Fruit fly (Drosophila melanogaster) whole organism, embryonic: Measurements from ENCODE around the gene EloB.
A peak's percentile ranks its signal among the peaks of the same experiment; 100 is the strongest.

ENCODE experiments used
- ATbp ChIP-seq: fragments of 200-800 bp; sonication (Bioruptor generic); optimal IDR thresholded peaks from 2 replicates; lab custom pipeline; 2017; ENCODE audit warnings: missing biosample characterization, mild to moderate bottlenecking, missing genetic modification characterization, missing genetic modification reagents
- CG10431 ChIP-seq: fragments of 200-800 bp; sonication (Bioruptor generic); optimal IDR thresholded peaks from 3 replicates; lab custom pipeline; 2018; ENCODE audit warnings: missing biosample characterization, mild to moderate bottlenecking, missing genetic modification characterization
- CG10462 ChIP-seq: fragments of 200-800 bp; sonication (Bioruptor generic); optimal IDR thresholded peaks from 2 replicates; lab custom pipeline; 2016; ENCODE audit warnings: missing biosample characterization, missing genetic modification characterization
- CG10959 ChIP-seq: fragments of 200-800 bp; sonication (Bioruptor generic); IDR thresholded peaks from 2 replicates; pipeline ENCODE4 v1.3.6; 2022; ENCODE audit warnings: missing biosample characterization, missing genetic modification characterization
- CG1233 ChIP-seq: fragments of 200-800 bp; sonication (Bioruptor generic); optimal IDR thresholded peaks from 4 replicates; lab custom pipeline; 2018; ENCODE audit warnings: missing biosample characterization, mild to moderate bottlenecking, missing genetic modification characterization
- CG12769 ChIP-seq: fragments of 200-800 bp; sonication (Bioruptor generic); optimal IDR thresholded peaks from 2 replicates; lab custom pipeline; 2019; ENCODE audit warnings: missing biosample characterization, mild to moderate bottlenecking, missing genetic modification characterization, moderate library complexity
- CG17568 ChIP-seq: fragments of 200-800 bp; sonication (Bioruptor generic); optimal IDR thresholded peaks from 2 replicates; lab custom pipeline; 2018; ENCODE audit warnings: missing biosample characterization, mild to moderate bottlenecking, missing genetic modification characterization, moderate library complexity
- CG17912 ChIP-seq: fragments of 200-800 bp; sonication (Bioruptor generic); optimal IDR thresholded peaks from 2 replicates; lab custom pipeline; 2018; ENCODE audit warnings: missing biosample characterization, mild to moderate bottlenecking, missing genetic modification characterization
- CG2202 ChIP-seq: fragments of 200-800 bp; sonication (Bioruptor generic); optimal IDR thresholded peaks from 2 replicates; lab custom pipeline; 2018; ENCODE audit warnings: missing biosample characterization, mild to moderate bottlenecking, missing genetic modification characterization
- CG2678 ChIP-seq: fragments of 200-800 bp; sonication (Bioruptor generic); optimal IDR thresholded peaks from 3 replicates; lab custom pipeline; 2019; ENCODE audit warnings: missing biosample characterization, mild to moderate bottlenecking, missing genetic modification characterization, moderate library complexity
- CG2875 ChIP-seq: fragments of 200-800 bp; sonication (Bioruptor generic); optimal IDR thresholded peaks from 2 replicates; lab custom pipeline; 2017; ENCODE audit warnings: missing biosample characterization, mild to moderate bottlenecking, missing genetic modification characterization, missing genetic modification reagents
- CG33213 ChIP-seq: fragments of 200-800 bp; sonication (Bioruptor generic); optimal IDR thresholded peaks from 3 replicates; lab custom pipeline; 2016; ENCODE audit warnings: missing biosample characterization, missing genetic modification characterization
- CG33557 ChIP-seq: fragments of 200-800 bp; sonication (Bioruptor generic); optimal IDR thresholded peaks from 2 replicates; lab custom pipeline; 2019; ENCODE audit warnings: missing biosample characterization, mild to moderate bottlenecking, missing genetic modification characterization, moderate library complexity
- CG3407 ChIP-seq: fragments of 200-800 bp; sonication (Bioruptor generic); optimal IDR thresholded peaks from 2 replicates; lab custom pipeline; 2018; ENCODE audit warnings: missing biosample characterization, mild to moderate bottlenecking, missing genetic modification characterization
- CG4282 ChIP-seq: fragments of 200-800 bp; sonication (Bioruptor generic); optimal IDR thresholded peaks from 2 replicates; lab custom pipeline; 2016; ENCODE audit warnings: missing biosample characterization, missing genetic modification characterization
- CG4360 ChIP-seq: fragments of 200-800 bp; sonication (Bioruptor generic); IDR thresholded peaks from 2 replicates; pipeline ENCODE4 v1.3.6; 2022; ENCODE audit warnings: missing biosample characterization, missing genetic modification characterization
- CG4707 ChIP-seq: fragments of 200-800 bp; sonication (Bioruptor generic); optimal IDR thresholded peaks from 2 replicates; lab custom pipeline; 2018; ENCODE audit warnings: missing biosample characterization, mild to moderate bottlenecking, missing genetic modification characterization, moderate library complexity
- CG5180 ChIP-seq: fragments of 200-800 bp; sonication (Bioruptor generic); optimal IDR thresholded peaks from 3 replicates; lab custom pipeline; 2017; ENCODE audit warnings: missing biosample characterization, missing genetic modification characterization, mild to moderate bottlenecking, moderate library complexity, missing genetic modification reagents
- CG7556 ChIP-seq: fragments of 200-800 bp; sonication (Bioruptor generic); optimal IDR thresholded peaks from 2 replicates; lab custom pipeline; 2017; ENCODE audit warnings: missing biosample characterization, mild to moderate bottlenecking, missing genetic modification characterization
- CG7963 ChIP-seq: fragments of 200-800 bp; sonication (Bioruptor generic); IDR thresholded peaks from 3 replicates; pipeline ENCODE4 v1.3.6; 2022; ENCODE audit warnings: missing biosample characterization, missing genetic modification characterization; ENCODE audit not compliant: partially characterized antibody
- CG8290 ChIP-seq, 3 experiments: fragments of 200-800 bp; sonication (Bioruptor generic); optimal IDR thresholded peaks; 2 replicates each; lab custom pipeline; 2016 to 2019; ENCODE audit warnings: missing biosample characterization in 3 of 3, missing genetic modification characterization in 3 of 3, mild to moderate bottlenecking in 2 of 3, moderate library complexity in 1 of 3
- CG8924 ChIP-seq: fragments of 200-800 bp; optimal IDR thresholded peaks from 3 replicates; lab custom pipeline; 2019; ENCODE audit warnings: missing biosample characterization, mild to moderate bottlenecking, missing genetic modification characterization, moderate library complexity
- Eip74EF ChIP-seq, 2 experiments: fragments of 200-800 bp in 1 of 2; fragments of >200 bp in 1 of 2; sonication (Bioruptor generic) in 1 of 2; optimal IDR thresholded peaks; 2 replicates each; lab custom pipeline; 2017 to 2019; ENCODE audit warnings: missing biosample characterization in 2 of 2, missing genetic modification characterization in 2 of 2, mild to moderate bottlenecking in 1 of 2, moderate library complexity in 1 of 2
- H15 ChIP-seq: fragments of 200-800 bp; sonication (Bioruptor generic); IDR thresholded peaks from 3 replicates; pipeline ENCODE4 v1.3.6; 2022; ENCODE audit warnings: missing biosample characterization, missing genetic modification characterization
- HHEX ChIP-seq: fragments of 200-800 bp; sonication (Bioruptor generic); optimal IDR thresholded peaks from 3 replicates; lab custom pipeline; 2017; ENCODE audit warnings: missing biosample characterization, mild to moderate bottlenecking, missing genetic modification characterization, missing genetic modification reagents
- HLH54F ChIP-seq: fragments of 200-800 bp; sonication (Bioruptor generic); optimal IDR thresholded peaks from 3 replicates; lab custom pipeline; 2016; ENCODE audit warnings: missing biosample characterization, missing genetic modification characterization
- Nf-YC ChIP-seq: fragments of 200-800 bp; optimal IDR thresholded peaks from 3 replicates; lab custom pipeline; 2019; ENCODE audit warnings: missing biosample characterization, mild to moderate bottlenecking, missing genetic modification characterization, moderate library complexity
- Pdp1 ChIP-seq, 2 experiments: fragments of 200-800 bp; sonication (Bioruptor generic); optimal IDR thresholded peaks; 3 replicates each; lab custom pipeline; 2016; ENCODE audit warnings: missing biosample characterization in 2 of 2, missing genetic modification characterization in 2 of 2, mild to moderate bottlenecking in 1 of 2, moderate library complexity in 1 of 2
- Ravus ChIP-seq: fragments of 200-800 bp; sonication (Bioruptor generic); IDR thresholded peaks from 2 replicates; pipeline ENCODE4 v1.3.6; 2022; ENCODE audit warnings: missing biosample characterization, missing genetic modification characterization
- bowl ChIP-seq: fragments of 200-800 bp; sonication (Bioruptor generic); IDR thresholded peaks from 2 replicates; pipeline ENCODE4 v1.3.6; 2022; ENCODE audit warnings: missing biosample characterization, missing genetic modification characterization
- cg ChIP-seq: fragments of 200-800 bp; sonication (Bioruptor generic); optimal IDR thresholded peaks from 3 replicates; lab custom pipeline; 2019; ENCODE audit warnings: missing biosample characterization, mild to moderate bottlenecking, missing genetic modification characterization, moderate library complexity
- dysf ChIP-seq: fragments of 200-800 bp; sonication (Bioruptor generic); IDR thresholded peaks from 3 replicates; pipeline ENCODE4 v1.3.6; 2022; ENCODE audit warnings: missing biosample characterization, missing genetic modification characterization
- exex ChIP-seq: fragments of 200-800 bp; sonication (Bioruptor generic); optimal IDR thresholded peaks from 4 replicates; lab custom pipeline; 2018; ENCODE audit warnings: missing biosample characterization, mild to moderate bottlenecking, missing genetic modification characterization, moderate library complexity
- gcm ChIP-seq: fragments of 200-800 bp; sonication (Bioruptor generic); optimal IDR thresholded peaks from 2 replicates; lab custom pipeline; 2019; ENCODE audit warnings: missing biosample characterization, mild to moderate bottlenecking, missing genetic modification characterization, moderate library complexity
- hth ChIP-seq: fragments of >200 bp; optimal IDR thresholded peaks from 2 replicates; lab custom pipeline; 2017; ENCODE audit warnings: inconsistent platforms
- lbe ChIP-seq: fragments of 200-800 bp; sonication (Bioruptor generic); optimal IDR thresholded peaks from 2 replicates; lab custom pipeline; 2016; ENCODE audit warnings: missing biosample characterization, mild to moderate bottlenecking, missing genetic modification characterization
- luna ChIP-seq: fragments of 200-800 bp; sonication (Bioruptor generic); optimal IDR thresholded peaks from 2 replicates; lab custom pipeline; 2016; ENCODE audit warnings: missing biosample characterization, missing genetic modification characterization
- maf-S ChIP-seq: fragments of 200-800 bp; sonication (Bioruptor generic); optimal IDR thresholded peaks from 2 replicates; lab custom pipeline; 2016; ENCODE audit warnings: missing biosample characterization, missing genetic modification characterization
- mirr ChIP-seq: fragments of 200-800 bp; sonication (Bioruptor generic); optimal IDR thresholded peaks from 3 replicates; lab custom pipeline; 2018; ENCODE audit warnings: missing biosample characterization, mild to moderate bottlenecking, missing genetic modification characterization
- nerfin-1 ChIP-seq: fragments of 200-800 bp; sonication (Bioruptor generic); optimal IDR thresholded peaks from 3 replicates; lab custom pipeline; 2019; ENCODE audit warnings: missing biosample characterization, mild to moderate bottlenecking, missing genetic modification characterization, moderate library complexity
- pros ChIP-seq: fragments of 200-800 bp; sonication (Bioruptor generic); optimal IDR thresholded peaks from 3 replicates; lab custom pipeline; 2019; ENCODE audit warnings: missing biosample characterization, mild to moderate bottlenecking, missing genetic modification characterization, moderate library complexity
- rib ChIP-seq: fragments of 200-800 bp; sonication (Bioruptor generic); IDR thresholded peaks from 2 replicates; pipeline ENCODE4 v1.3.6; 2022; ENCODE audit warnings: missing biosample characterization, missing genetic modification characterization
- salm ChIP-seq: fragments of 200-800 bp; sonication (Bioruptor generic); optimal IDR thresholded peaks from 2 replicates; lab custom pipeline; 2018; ENCODE audit warnings: missing biosample characterization, mild to moderate bottlenecking, missing genetic modification characterization
- sisA ChIP-seq: fragments of 200-800 bp; sonication (Bioruptor generic); IDR thresholded peaks from 2 replicates; pipeline ENCODE4 v1.3.6; 2022; ENCODE audit warnings: missing biosample characterization, missing genetic modification characterization
- slou ChIP-seq: fragments of 200-800 bp; sonication (Bioruptor generic); optimal IDR thresholded peaks from 3 replicates; lab custom pipeline; 2016; ENCODE audit warnings: missing biosample characterization, missing genetic modification characterization
- stc ChIP-seq: fragments of 200-800 bp; sonication (Bioruptor generic); IDR thresholded peaks from 2 replicates; pipeline ENCODE4 v1.3.6; 2022; ENCODE audit warnings: missing biosample characterization, missing genetic modification characterization
- sug ChIP-seq: fragments of 200-800 bp; optimal IDR thresholded peaks from 2 replicates; lab custom pipeline; 2019; ENCODE audit warnings: missing biosample characterization, mild to moderate bottlenecking, missing genetic modification characterization, moderate library complexity
- ttk ChIP-seq: fragments of 200-800 bp; sonication (Bioruptor generic); IDR thresholded peaks from 2 replicates; pipeline ENCODE4 v2.1.2; 2022; ENCODE audit warnings: missing biosample characterization, missing genetic modification characterization
- tup ChIP-seq: fragments of 200-800 bp; sonication (Bioruptor generic); optimal IDR thresholded peaks from 2 replicates; lab custom pipeline; 2016; ENCODE audit warnings: missing biosample characterization, mild to moderate bottlenecking, missing genetic modification characterization, moderate library complexity

Gene EloB

DNA sequence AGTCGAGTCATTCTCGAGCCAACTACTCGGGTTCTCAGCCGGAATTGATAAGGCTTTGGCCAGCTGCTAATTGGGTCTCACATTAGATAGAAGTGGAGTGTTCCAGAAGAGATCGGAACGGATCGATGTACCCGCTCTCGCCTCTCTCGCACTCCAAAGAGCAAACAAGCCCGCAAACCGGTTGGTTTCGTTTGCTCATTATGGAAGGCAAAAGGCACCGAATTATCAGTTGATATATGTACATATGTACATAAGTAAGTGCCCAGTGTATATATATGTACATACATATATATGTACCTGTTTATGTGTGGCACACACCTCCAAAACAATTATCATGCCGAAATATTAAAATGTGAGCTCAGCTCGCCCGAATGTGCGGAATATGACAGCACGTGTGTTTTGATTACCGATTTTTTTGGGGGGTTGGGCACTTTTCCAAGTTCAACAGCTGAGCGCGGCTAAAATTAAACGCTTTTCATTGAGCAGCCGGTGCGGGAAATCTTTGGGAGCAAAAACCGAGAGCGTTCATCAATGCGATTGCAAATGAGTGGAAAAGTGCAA lies 23.9 kb downstream of the EloB start (continued):
- no peak for TF ChIP-seq HLH54F (GFP tag; lab: Kevin White, UChicago)
- TF ChIP-seq sisA (GFP tag; lab: Robert Waterston, UW), result no peak
- peak; percentile 50 for TF ChIP-seq pros (GFP tag; lab: Kevin White, UChicago)
- peak; percentile 41; the same call in 1 of the 2 replicates for TF ChIP-seq rib (GFP tag; lab: Robert Waterston, UW)
- TF ChIP-seq CG2202 (tag; lab: Kevin White, UChicago), result peak; percentile 36
- peak; percentile 5 for TF ChIP-seq CG2875 (GFP tag; lab: Kevin White, UChicago)
- TF ChIP-seq CG17912 (GFP tag; lab: Kevin White, UChicago), result peak; percentile 80
- peak; percentile 27 for TF ChIP-seq CG12769 (tag; lab: Kevin White, UChicago)
- TF ChIP-seq hth, result no peak
- peak; percentile 46 for TF ChIP-seq CG4707
- peak; percentile 97 for TF ChIP-seq mirr (GFP tag; lab: Kevin White, UChicago)
- peak; percentile 55 for TF ChIP-seq lbe (GFP tag; lab: Kevin White, UChicago)
- TF ChIP-seq exex (tag; lab: Kevin White, UChicago), result peak; percentile 84
- TF ChIP-seq CG7556 (GFP tag; lab: Kevin White, UChicago), result no peak
- no peak for TF ChIP-seq tup
- no peak for TF ChIP-seq CG8290 (GFP tag; optimal IDR thresholded peaks at IDR 0.05; lab: Kevin White, UChicago)
- TF ChIP-seq CG8290 (tag; optimal IDR thresholded peaks at IDR 0.05; lab: Kevin White, UChicago), result peak; percentile 66 to 88
- no peak for TF ChIP-seq slou (GFP tag; lab: Kevin White, UChicago)
- TF ChIP-seq CG2678, result peak; percentile 10
- TF ChIP-seq sug (tag; lab: Kevin White, UChicago), result no peak
- TF ChIP-seq Pdp1 (GFP tag; optimal IDR thresholded peaks at IDR 0.05; lab: Kevin White, UChicago), result peak in 1 of 2 experiments; percentile 12
- TF ChIP-seq nerfin-1 (tag; lab: Kevin White, UChicago), result peak; percentile 69
- TF ChIP-seq CG5180 (GFP tag; lab: Kevin White, UChicago), result peak; percentile 89
- TF ChIP-seq cg (GFP tag; lab: Kevin White, UChicago), result peak; percentile 14
- TF ChIP-seq ATbp (GFP tag; lab: Kevin White, UChicago), result peak; percentile 73
- 0 out of 3 replicates have a peak, but pooled peaks have one; percentile 4 for TF ChIP-seq H15 (GFP tag; lab: Robert Waterston, UW)
- TF ChIP-seq CG33213 (GFP tag; lab: Kevin White, UChicago), result peak; percentile 17
- 0 out of 2 replicates have a peak, but pooled peaks have one; percentile 8 for TF ChIP-seq stc (GFP tag; lab: Robert Waterston, UW)
- TF ChIP-seq Ravus (GFP tag; lab: Robert Waterston, UW), result no peak
- no peak for TF ChIP-seq luna (GFP tag; lab: Kevin White, UChicago)
- peak; percentile 51 for TF ChIP-seq CG3407 (GFP tag; lab: Kevin White, UChicago)
- TF ChIP-seq CG17568 (GFP tag; lab: Kevin White, UChicago), result no peak
- TF ChIP-seq Eip74EF (GFP tag; optimal IDR thresholded peaks at IDR 0.05; lab: Kevin White, UChicago), result peak in 1 of 2 experiments; percentile 30
- TF ChIP-seq CG8924 (tag; lab: Kevin White, UChicago), result no peak
- peak; percentile 20 for TF ChIP-seq CG4282 (GFP tag; lab: Kevin White, UChicago)
- TF ChIP-seq CG10959 (GFP tag; lab: Robert Waterston, UW), result no peak
- TF ChIP-seq CG33557 (GFP tag; lab: Kevin White, UChicago), result peak; percentile 75
- peak; percentile 82 for TF ChIP-seq CG1233 (GFP tag; lab: Kevin White, UChicago)
- TF ChIP-seq salm (tag; lab: Kevin White, UChicago), result peak; percentile 43
- no peak for TF ChIP-seq dysf
- TF ChIP-seq CG10431 (GFP tag; lab: Kevin White, UChicago), result peak; percentile 52
- TF ChIP-seq gcm, result peak; percentile 43
- no peak for TF ChIP-seq bowl
- TF ChIP-seq CG10462, result no peak
- no peak for TF ChIP-seq maf-S (GFP tag; lab: Kevin White, UChicago)
- no peak for TF ChIP-seq ttk (GFP tag; lab: Robert Waterston, UW)
- no peak for TF ChIP-seq CG7963
- TF ChIP-seq Nf-YC, result no peak
- peak; percentile 7; the same call in 1 of the 2 replicates for TF ChIP-seq CG4360
- peak; percentile 50 for TF ChIP-seq HHEX (GFP tag; lab: Kevin White, UChicago)
